Worm (Caenorhabditis elegans): Measurements from ENCODE around the gene gst-39.

The gst-39 gene

ce11 chrII:15197500-15197899 is 25.8 kb upstream of the gst-39 start:
- TF ChIP-seq nhr-12 (tag; optimal IDR thresholded peaks at IDR 0.05) (no peak), ztf-11 (tag; optimal IDR thresholded peaks at IDR 0.05) (no peak), lin-32 (GFP tag; optimal IDR thresholded peaks at IDR 0.05) (no peak), unc-120 (tag; optimal IDR thresholded peaks at IDR 0.05; ENCODE audit: poor library complexity, severe bottlenecking) (no peak), mab-5 (tag; optimal IDR thresholded peaks at IDR 0.05) (no peak), mep-1 (tag; optimal IDR thresholded peaks at IDR 0.05) (no peak), pha-4 (tag; optimal IDR thresholded peaks at IDR 0.05) (no peak)

DNA sequence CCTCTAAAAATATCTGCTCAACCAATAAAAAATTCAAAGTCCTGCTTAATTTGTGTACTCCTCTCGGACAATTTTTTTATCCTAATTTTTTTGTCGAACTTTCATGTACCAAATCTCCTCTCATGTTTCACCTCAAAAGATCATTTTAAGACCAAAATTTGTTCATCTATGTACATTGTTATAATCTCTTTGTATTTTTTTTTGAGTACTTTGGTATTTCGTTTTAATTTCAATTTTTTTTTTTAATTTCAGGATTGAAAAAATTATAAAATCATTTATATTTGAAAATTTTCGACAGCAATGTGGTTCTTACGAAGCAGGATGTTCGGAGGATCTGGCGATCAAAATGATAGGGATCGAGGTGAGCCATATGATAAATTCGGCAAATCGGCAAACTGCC is 24.7 kb upstream of the gst-39 start, which contains the start of gene spsb-1:
TSS of gene spsb-1 (plus strand) at position 301 of the 400 bp plus-strand sequence.
- no peak for TF ChIP-seq blmp-1 (tag; optimal IDR thresholded peaks at IDR 0.05)

DNA sequence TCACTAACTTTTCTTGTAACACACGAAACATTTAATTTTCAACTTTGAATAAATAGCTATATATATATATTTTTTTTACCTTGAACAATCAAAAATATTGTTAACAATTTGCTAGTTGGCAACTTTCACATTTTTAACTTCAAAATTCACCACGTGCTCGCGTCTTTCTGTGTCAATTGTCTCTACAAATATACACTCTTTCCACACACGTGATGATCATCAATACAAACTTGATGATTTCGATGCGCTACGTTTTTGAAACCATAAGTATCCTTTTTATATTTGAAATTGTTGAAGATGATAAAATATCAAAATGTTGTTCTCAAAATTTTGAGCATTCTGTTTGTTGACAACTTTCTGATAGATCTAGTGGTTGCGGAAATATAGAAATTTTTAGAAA is 23.6 kb upstream of the gst-39 start:
- TF ChIP-seq unc-120 (tag; optimal IDR thresholded peaks at IDR 0.05; ENCODE audit: poor library complexity, severe bottlenecking) (no peak), lin-32 (GFP tag; optimal IDR thresholded peaks at IDR 0.05) (no peak), unc-39 (tag; optimal IDR thresholded peaks at IDR 0.05) (no peak), flh-1 (GFP tag; optimal IDR thresholded peaks at IDR 0.05) (no peak), snpc-4 (tag; optimal IDR thresholded peaks at IDR 0.05) (no peak), nhr-76 (tag; optimal IDR thresholded peaks at IDR 0.05) (no peak), tbx-8 (GFP tag; optimal IDR thresholded peaks at IDR 0.05) (no peak), drap-1 (GFP tag; optimal IDR thresholded peaks at IDR 0.05) (no peak), mls-2 (tag; optimal IDR thresholded peaks at IDR 0.05) (no peak), nhr-237 (tag; optimal IDR thresholded peaks at IDR 0.05) (no peak), cnd-1 (tag; optimal IDR thresholded peaks at IDR 0.05) (no peak), elt-3 (tag; optimal IDR thresholded peaks at IDR 0.05) (no peak), ham-2 (GFP tag; optimal IDR thresholded peaks at IDR 0.05) (no peak), sem-2 (GFP tag; optimal IDR thresholded peaks at IDR 0.05) (no peak), nhr-28 (tag; optimal IDR thresholded peaks at IDR 0.05) (no peak), ceh-39 (tag; optimal IDR thresholded peaks at IDR 0.05) (no peak)

- TF ChIP-seq unc-120 (tag; optimal IDR thresholded peaks at IDR 0.05; ENCODE audit: poor library complexity, severe bottlenecking) (peak; percentile 3), hlh-1 (tag; optimal IDR thresholded peaks at IDR 0.05) (peak; percentile 55), sem-2 (GFP tag; optimal IDR thresholded peaks at IDR 0.05) (no peak)
Observed at ce11 chrII:15193961-15194360, 22.2 kb upstream of the gst-39 start.

DNA sequence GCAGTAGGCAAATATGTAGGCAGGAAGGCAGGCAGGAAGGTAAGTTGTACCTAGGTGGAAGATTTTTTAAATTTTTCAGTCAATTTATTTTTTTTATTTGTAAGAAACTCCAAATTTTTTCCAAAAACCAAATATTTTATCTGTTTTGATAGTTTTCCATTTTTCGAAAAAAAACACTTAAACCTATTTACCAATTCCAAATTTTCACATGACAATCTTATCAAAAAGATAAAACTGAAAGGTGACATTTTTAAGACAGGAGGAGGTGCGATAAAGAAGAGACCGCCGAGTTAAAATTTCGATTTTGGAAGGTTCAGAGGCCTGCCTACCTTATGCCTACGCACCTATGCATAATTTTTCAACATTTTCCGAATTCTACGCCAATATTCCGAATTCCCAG is 19.3 kb upstream of the gst-39 start:
- TF ChIP-seq unc-120 (tag; optimal IDR thresholded peaks at IDR 0.05; ENCODE audit: poor library complexity, severe bottlenecking) (no peak), nhr-76 (tag; optimal IDR thresholded peaks at IDR 0.05) (no peak), nhr-237 (tag; optimal IDR thresholded peaks at IDR 0.05) (no peak), lin-13 (tag; optimal IDR thresholded peaks at IDR 0.05) (no peak), ceh-83 (GFP tag; optimal IDR thresholded peaks at IDR 0.05) (no peak), ceh-43 (GFP tag; optimal IDR thresholded peaks at IDR 0.05) (no peak)

DNA sequence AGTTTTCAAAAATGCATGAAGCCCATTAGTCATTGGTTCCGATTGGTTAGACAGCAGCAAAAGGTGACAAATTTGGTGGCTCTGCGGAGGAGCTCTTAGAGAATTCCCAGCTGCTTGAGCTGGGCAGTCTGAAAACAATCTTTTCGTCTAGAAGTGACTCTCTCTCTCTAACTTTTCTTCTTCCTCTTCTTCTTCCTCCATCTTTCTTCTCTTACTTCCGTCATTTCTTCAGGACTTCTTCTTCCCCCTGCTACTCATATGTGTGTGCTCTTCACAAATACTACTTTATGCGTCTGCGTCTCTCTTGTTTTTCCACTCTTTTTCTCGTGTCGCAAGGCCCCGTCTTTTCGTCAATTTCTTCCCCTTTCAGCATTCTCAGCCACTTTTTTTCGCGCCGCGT is 18.2 kb upstream of the gst-39 start:
- peak; percentile 18 for TF ChIP-seq ces-1 (GFP tag; optimal IDR thresholded peaks at IDR 0.05)
- no peak for TF ChIP-seq ceh-83 (GFP tag; optimal IDR thresholded peaks at IDR 0.05)
- no peak for TF ChIP-seq sem-2 (GFP tag; optimal IDR thresholded peaks at IDR 0.05)

ce11 chrII:15185289-15185688 is 13.6 kb upstream of the gst-39 start, which contains the start of gene gst-35:
Gene gst-35 (minus strand): TSS chrII:15185389.
- TF ChIP-seq nhr-28 (tag; optimal IDR thresholded peaks at IDR 0.05) = no peak
- TF ChIP-seq ceh-83 (GFP tag; optimal IDR thresholded peaks at IDR 0.05) = no peak
- TF ChIP-seq sptf-1 (tag; optimal IDR thresholded peaks at IDR 0.05) = no peak
- no peak for TF ChIP-seq tbx-8 (GFP tag; optimal IDR thresholded peaks at IDR 0.05)
- TF ChIP-seq drap-1 (GFP tag; optimal IDR thresholded peaks at IDR 0.05) = no peak

All from whole organism, mixed stage, embryonic.